In genomic region chr3L:21275921-21276295, dm6 we compare ENCODE assay signal across 4 fruit fly cellular contexts.
TF ChIP-seq lines count a peak whose summit lies in the region.

No protein-coding gene starts in this region.

- TF ChIP-seq CTCF in S2 (optimal IDR thresholded peaks at IDR 0.05; lab: Kevin White, UChicago): peak; percentile 21 to 29
- TF ChIP-seq CTCF in whole organism, embryonic (GFP tag; optimal IDR thresholded peaks at IDR 0.05; lab: Kevin White, UChicago): peak; percentile 80

TF ChIP-seq in whole organism, embryonic, 481 proteins besides CTCF, POLR2A, EP300 and RAD21 (continues in another document):
- TF ChIP-seq Fer2 (tag; optimal IDR thresholded peaks at IDR 0.05; lab: Kevin White, UChicago) (no peak), fru (optimal IDR thresholded peaks at IDR 0.05; lab: Kevin White, UChicago) (no peak), Oaz (GFP tag; IDR thresholded peaks at IDR 0.05; lab: Robert Waterston, UW) (no peak), esg (GFP tag; conservative IDR thresholded peaks at IDR 0.05; lab: Robert Waterston, UW) (no peak), Stat92E (GFP tag; optimal IDR thresholded peaks at IDR 0.05; lab: Kevin White, UChicago) (no peak), Meics (GFP tag; optimal IDR thresholded peaks at IDR 0.05; lab: Kevin White, UChicago) (no peak), sima (GFP tag; optimal IDR thresholded peaks at IDR 0.05; lab: Kevin White, UChicago) (no peak), fd96Cb (tag; optimal IDR thresholded peaks at IDR 0.05; lab: Kevin White, UChicago) (no peak), CG6175 (GFP tag; IDR thresholded peaks at IDR 0.05; lab: Robert Waterston, UW) (0 out of 3 replicates have a peak, but pooled peaks have one; percentile 37), CG4820 (GFP tag; optimal IDR thresholded peaks at IDR 0.05; lab: Kevin White, UChicago) (no peak), chn (GFP tag; optimal IDR thresholded peaks at IDR 0.05; lab: Kevin White, UChicago) (no peak), CG8944 (GFP tag; optimal IDR thresholded peaks at IDR 0.05; lab: Kevin White, UChicago) (no peak), nau (GFP tag; optimal IDR thresholded peaks at IDR 0.05; lab: Kevin White, UChicago) (no peak), Doc2 (GFP tag; IDR thresholded peaks at IDR 0.05; lab: Robert Waterston, UW) (no peak), grn (GFP tag; optimal IDR thresholded peaks at IDR 0.05; lab: Kevin White, UChicago) (peak; percentile 92), GATAe (GFP tag; conservative IDR thresholded peaks at IDR 0.05; lab: Robert Waterston, UW) (no peak), sug (tag; optimal IDR thresholded peaks at IDR 0.05; lab: Kevin White, UChicago) (peak; percentile 67), CG12299 (tag; optimal IDR thresholded peaks at IDR 0.05; lab: Kevin White, UChicago) (no peak), HLH3B (GFP tag; IDR thresholded peaks at IDR 0.05; lab: Robert Waterston, UW) (no peak), ham (GFP tag; IDR thresholded peaks at IDR 0.05; lab: Robert Waterston, UW) (no peak), lola (GFP tag; optimal IDR thresholded peaks at IDR 0.05; lab: Kevin White, UChicago) (no peak), CG18262 (tag; optimal IDR thresholded peaks at IDR 0.05; lab: Kevin White, UChicago) (no peak), ro (GFP tag; IDR thresholded peaks at IDR 0.05; lab: Robert Waterston, UW) (no peak), NFAT (GFP tag; IDR thresholded peaks at IDR 0.05; lab: Robert Waterston, UW) (peak; percentile 18; the same call in 1 of the 2 replicates), CG6813 (GFP tag; optimal IDR thresholded peaks at IDR 0.05; lab: Kevin White, UChicago) (no peak), Hr78 (GFP tag; optimal IDR thresholded peaks at IDR 0.05; lab: Kevin White, UChicago) (no peak), CG15696 (tag; optimal IDR thresholded peaks at IDR 0.05; lab: Kevin White, UChicago) (no peak), z (GFP tag; IDR thresholded peaks at IDR 0.05; lab: Robert Waterston, UW) (no peak; the same call in 2 of the 3 replicates), lilli (GFP tag; optimal IDR thresholded peaks at IDR 0.05; lab: Kevin White, UChicago) (no peak), chm (GFP tag; IDR thresholded peaks at IDR 0.05; lab: Robert Waterston, UW) (no peak), CG11247 (GFP tag; IDR thresholded peaks at IDR 0.05; lab: Robert Waterston, UW) (no peak)

TF ChIP-seq in whole organism, prepupa, 60 proteins besides CTCF, POLR2A, EP300 and RAD21:
- TF ChIP-seq Eip75B (GFP tag; optimal IDR thresholded peaks at IDR 0.05; lab: Kevin White, UChicago) (no peak), CG3032 (tag; optimal IDR thresholded peaks at IDR 0.05; lab: Kevin White, UChicago) (no peak), fd85E (GFP tag; optimal IDR thresholded peaks at IDR 0.05; lab: Kevin White, UChicago) (no peak), Blimp-1 (GFP tag; optimal IDR thresholded peaks at IDR 0.05; lab: Kevin White, UChicago) (no peak), Hr39 (GFP tag; optimal IDR thresholded peaks at IDR 0.05; lab: Kevin White, UChicago) (no peak), Met (GFP tag; optimal IDR thresholded peaks at IDR 0.05; lab: Kevin White, UChicago) (no peak), svp (GFP tag; lab: Kevin White, UChicago) (peak; percentile 69)

TF ChIP-seq in whole organism, wandering third instar larva, 38 proteins besides CTCF, POLR2A, EP300 and RAD21:
- peak; percentile 53 for TF ChIP-seq h (GFP tag; optimal IDR thresholded peaks at IDR 0.05; lab: Kevin White, UChicago)
- TF ChIP-seq psq (GFP tag; optimal IDR thresholded peaks at IDR 0.05; lab: Kevin White, UChicago): no peak
